Worm (Caenorhabditis elegans): ENCODE results near the gene daf-7.

ce11 chrIII:835208-835607 lies 23.6 kb downstream of the daf-7 start:
- no peak for TF ChIP-seq ztf-4 (tag; optimal IDR thresholded peaks at IDR 0.05)
- no peak for TF ChIP-seq snpc-4 (tag; optimal IDR thresholded peaks at IDR 0.05)
- no peak for TF ChIP-seq skn-1 (tag; optimal IDR thresholded peaks at IDR 0.05)
- TF ChIP-seq unc-98 (GFP tag; IDR thresholded peaks at IDR 0.05): no peak
- TF ChIP-seq elt-3 (tag; optimal IDR thresholded peaks at IDR 0.05): no peak

Data from whole organism, L1 larva.